Fruit fly (Drosophila melanogaster): Measurements from ENCODE around the gene wrm1.

The wrm1 gene

DNA sequence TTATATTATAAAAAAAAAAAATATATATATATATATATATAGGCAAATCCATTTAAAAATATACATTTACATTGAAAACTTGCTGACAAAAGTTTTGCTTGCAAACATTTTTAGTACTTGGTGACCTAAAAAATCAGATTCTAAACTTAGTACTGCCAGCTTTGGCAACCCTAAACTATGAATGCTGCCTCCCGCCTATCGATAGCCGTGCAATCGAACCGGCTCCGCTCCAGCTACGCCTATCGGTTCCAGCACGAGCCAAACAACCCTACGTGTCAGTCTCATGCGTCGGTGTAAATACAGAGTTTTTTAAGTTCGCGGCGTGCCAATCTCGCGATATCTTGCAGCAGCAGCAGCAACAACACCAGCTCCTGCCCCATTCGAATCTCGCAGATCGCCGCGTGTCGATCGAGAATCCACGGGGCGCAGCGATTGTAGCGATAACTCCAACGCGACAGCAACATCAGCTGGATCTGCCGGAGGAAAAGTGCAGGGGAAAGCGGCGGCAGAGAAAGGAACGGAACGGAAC, 25.4 kb upstream of the wrm1 start, which contains the start of gene Sec63 (continued):
- TF ChIP-seq CG9215 (GFP tag; IDR thresholded peaks at IDR 0.05) (peak; percentile 44), Hr51 (GFP tag; optimal IDR thresholded peaks at IDR 0.05) (peak; percentile 47 to 49), CG34422 (GFP tag; IDR thresholded peaks at IDR 0.05) (peak; percentile 85), CG1602 (GFP tag; optimal IDR thresholded peaks at IDR 0.05) (no peak), CG43689 (GFP tag; IDR thresholded peaks at IDR 0.05) (no peak), da (GFP tag; optimal IDR thresholded peaks at IDR 0.05) (no peak), Hr78 (GFP tag; optimal IDR thresholded peaks at IDR 0.05) (no peak), CG1529 (GFP tag; optimal IDR thresholded peaks at IDR 0.05) (no peak), Tbp (GFP tag; optimal IDR thresholded peaks at IDR 0.05) (no peak), CG15073 (GFP tag; optimal IDR thresholded peaks at IDR 0.05) (no peak), CG9817 (tag; optimal IDR thresholded peaks at IDR 0.05) (peak; percentile 54), CG32772 (GFP tag; IDR thresholded peaks at IDR 0.05) (peak; percentile 4; the same call in 1 of the 2 replicates), fd102C (GFP tag; optimal IDR thresholded peaks at IDR 0.05) (no peak), Sox102F (GFP tag; optimal IDR thresholded peaks at IDR 0.05) (no peak), shn (GFP tag; optimal IDR thresholded peaks at IDR 0.05) (no peak), gro (GFP tag; optimal IDR thresholded peaks at IDR 0.05) (peak; percentile 76), CG3838 (GFP tag; optimal IDR thresholded peaks at IDR 0.05) (peak; percentile 2), CG3847 (GFP tag; IDR thresholded peaks at IDR 0.05) (peak; percentile 74), HmgZ (tag; optimal IDR thresholded peaks at IDR 0.05) (peak; percentile 8), seq (GFP tag; IDR thresholded peaks at IDR 0.05) (no peak), Atf-2 (GFP tag; optimal IDR thresholded peaks at IDR 0.05) (no peak), CG1024 (GFP tag; IDR thresholded peaks at IDR 0.05) (no peak), CG16779 (GFP tag; IDR thresholded peaks at IDR 0.05) (0 out of 2 replicates have a peak, but pooled peaks have one; percentile 42), fu2 (GFP tag; optimal IDR thresholded peaks at IDR 0.05) (no peak), Fer1 (GFP tag; optimal IDR thresholded peaks at IDR 0.05) (peak; percentile 4), ab (GFP tag; optimal IDR thresholded peaks at IDR 0.05) (no peak), E2f2 (GFP tag; IDR thresholded peaks at IDR 0.05) (peak; percentile 53; the same call in 1 of the 2 replicates), psq (GFP tag; optimal IDR thresholded peaks at IDR 0.05) (no peak), CG15269 (tag; optimal IDR thresholded peaks at IDR 0.05) (peak; percentile 16), Usf (GFP tag; optimal IDR thresholded peaks at IDR 0.05) (no peak), CG16863 (GFP tag; optimal IDR thresholded peaks at IDR 0.05) (no peak), Hr3 (GFP tag; optimal IDR thresholded peaks at IDR 0.05) (peak; percentile 59), CG15479 (GFP tag; optimal IDR thresholded peaks at IDR 0.05) (no peak), pnt (GFP tag; optimal IDR thresholded peaks at IDR 0.05) (peak; percentile 34), mam (GFP tag; optimal IDR thresholded peaks at IDR 0.05) (peak; percentile 60), CG6791 (GFP tag; IDR thresholded peaks at IDR 0.05; ENCODE audit: partially characterized antibody) (peak; percentile 91), toy (GFP tag; IDR thresholded peaks at IDR 0.05) (no peak), Eip74EF (GFP tag; optimal IDR thresholded peaks at IDR 0.05) (no peak), sima (GFP tag; optimal IDR thresholded peaks at IDR 0.05) (no peak), Nf-YB (GFP tag; optimal IDR thresholded peaks at IDR 0.05) (no peak), zen (tag; optimal IDR thresholded peaks at IDR 0.05) (no peak), CG10274 (GFP tag; optimal IDR thresholded peaks at IDR 0.05) (no peak), Scr (GFP tag; IDR thresholded peaks at IDR 0.05; ENCODE audit: partially characterized antibody) (peak; percentile 79), C15 (GFP tag; IDR thresholded peaks at IDR 0.05) (no peak), klu (GFP tag; IDR thresholded peaks at IDR 0.05) (no peak), unc-4 (GFP tag; IDR thresholded peaks at IDR 0.05; ENCODE audit: partially characterized antibody) (peak; percentile 80), sug (tag; optimal IDR thresholded peaks at IDR 0.05) (peak; percentile 3), CG6175 (GFP tag; IDR thresholded peaks at IDR 0.05) (no peak), CG2712 (tag; optimal IDR thresholded peaks at IDR 0.05) (peak; percentile 31), Elba2 (GFP tag; optimal IDR thresholded peaks at IDR 0.05) (no peak), bab2 (GFP tag; optimal IDR thresholded peaks at IDR 0.05) (no peak)

Data from whole organism, embryonic.